Worm (Caenorhabditis elegans) whole organism, early embryonic: ENCODE data around the gene far-6.

Source experiments
- B0310.2 ChIP-seq: sonication (generic microtip); optimal IDR thresholded peaks from 2 replicates; lab custom pipeline; 2016; ENCODE audit warnings: mild to moderate bottlenecking, missing genetic modification characterization, missing compliant biosample characterization
- F13C5.2 ChIP-seq: sonication (generic microtip); optimal IDR thresholded peaks from 2 replicates; lab custom pipeline; 2017; ENCODE audit warnings: mild to moderate bottlenecking, missing genetic modification characterization, inconsistent platforms, missing compliant biosample characterization
- aly-1 ChIP-seq: sonication (generic microtip); optimal IDR thresholded peaks from 2 replicates; lab custom pipeline; 2016; ENCODE audit warnings: missing genetic modification characterization, missing compliant biosample characterization
- ama-1 ChIP-seq: fragments of 150-350 bp; optimal IDR thresholded peaks from 2 replicates; lab custom pipeline; 2014
- ceh-36 ChIP-seq: sonication (generic microtip); optimal IDR thresholded peaks from 2 replicates; lab custom pipeline; 2016; ENCODE audit warnings: missing genetic modification characterization, inconsistent platforms, missing compliant biosample characterization
- ets-7 ChIP-seq: sonication (generic microtip); optimal IDR thresholded peaks from 2 replicates; lab custom pipeline; 2016; ENCODE audit warnings: missing genotype, missing genetic modification characterization, missing compliant biosample characterization
- flt-1 ChIP-seq: fragments of 200-800 bp; sonication (Bioruptor generic); IDR thresholded peaks from 2 replicates; pipeline ENCODE4 v1.3.6; 2022; ENCODE audit warnings: missing genetic modification characterization, missing compliant biosample characterization
- hmbx-1 ChIP-seq: sonication (generic microtip); optimal IDR thresholded peaks from 2 replicates; lab custom pipeline; 2016; ENCODE audit warnings: mild to moderate bottlenecking, missing genetic modification characterization, missing compliant biosample characterization
- pes-1 ChIP-seq: fragments of 200-800 bp; sonication (Bioruptor generic); IDR thresholded peaks from 2 replicates; pipeline ENCODE4 v1.3.6; 2022; ENCODE audit warnings: missing genetic modification reagents, missing genetic modification characterization, missing compliant biosample characterization
- scrt-1 ChIP-seq: fragments of 200-800 bp; sonication (Bioruptor generic); IDR thresholded peaks from 2 replicates; pipeline ENCODE4 v1.3.6; 2022; ENCODE audit warnings: missing genetic modification characterization, missing compliant biosample characterization
- sea-1 ChIP-seq: fragments of 200-800 bp; sonication (Bioruptor generic); conservative IDR thresholded peaks from 2 replicates; pipeline ENCODE4 v1.3.6; 2022; ENCODE audit warnings: missing genetic modification characterization, missing compliant biosample characterization
- tbx-11 ChIP-seq: fragments of 200-800 bp; sonication (Bioruptor generic); IDR thresholded peaks from 2 replicates; pipeline ENCODE4 v1.3.6; 2022; ENCODE audit warnings: missing genetic modification characterization, missing compliant biosample characterization
- tbx-37 ChIP-seq: fragments of 200-800 bp; sonication (Bioruptor generic); conservative IDR thresholded peaks from 2 replicates; pipeline ENCODE4 v1.3.6; 2022; ENCODE audit warnings: missing genetic modification reagents, missing genetic modification characterization, missing compliant biosample characterization
- tra-4 ChIP-seq: sonication (generic microtip); optimal IDR thresholded peaks from 2 replicates; lab custom pipeline; 2017; ENCODE audit warnings: missing genetic modification characterization, missing compliant biosample characterization

DNA sequence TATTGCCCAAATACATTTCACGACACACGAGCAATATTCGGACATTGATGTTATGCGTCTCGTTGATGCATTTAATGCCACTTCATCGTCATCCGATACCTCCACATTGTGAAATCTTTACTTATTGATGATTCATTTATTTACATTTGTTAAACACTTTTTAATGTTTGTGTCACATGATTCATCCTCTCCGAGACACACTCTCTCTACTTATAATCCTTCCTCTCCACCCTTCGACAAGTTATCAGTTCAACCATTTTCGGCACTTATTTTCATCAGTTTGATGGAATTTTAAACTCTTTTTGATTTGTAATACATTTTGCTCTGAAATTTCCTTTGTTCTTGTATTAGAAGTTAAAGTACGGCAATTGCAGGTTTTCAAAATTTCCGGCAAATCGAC lies 17.9 kb downstream of the far-6 start:
- no peak for TF ChIP-seq ama-1 (lab: Kevin White, UChicago)
- no peak for TF ChIP-seq F13C5.2
- TF ChIP-seq aly-1 (tag; lab: Kevin White, UChicago) = no peak
- no peak for TF ChIP-seq B0310.2 (tag; lab: Kevin White, UChicago)
- no peak for TF ChIP-seq tbx-37 (GFP tag; lab: Robert Waterston, UW)
- TF ChIP-seq tbx-11 (GFP tag; lab: Robert Waterston, UW) = no peak
- TF ChIP-seq scrt-1 (GFP tag; lab: Robert Waterston, UW) = no peak
- no peak for TF ChIP-seq pes-1 (GFP tag; lab: Robert Waterston, UW)
- TF ChIP-seq sea-1 = no peak
- no peak for TF ChIP-seq ceh-36 (tag; lab: Kevin White, UChicago)
- no peak for TF ChIP-seq flt-1 (GFP tag; lab: Robert Waterston, UW)
- TF ChIP-seq hmbx-1 (tag; lab: Kevin White, UChicago) = no peak
- TF ChIP-seq tra-4 (tag; lab: Kevin White, UChicago) = no peak
- TF ChIP-seq ets-7 (tag; lab: Kevin White, UChicago) = no peak
